Fruit fly (Drosophila melanogaster) whole organism, prepupa: ENCODE measurements around the gene CG14974.
A peak's percentile ranks its signal among the peaks of the same experiment; 100 is the strongest.

Source experiments
- Blimp-1 ChIP-seq: fragments of 200-800 bp; sonication (Bioruptor generic); optimal IDR thresholded peaks from 3 replicates; lab custom pipeline; 2017; ENCODE audit warnings: missing biosample characterization, missing genetic modification characterization, mild to moderate bottlenecking, moderate library complexity, missing genetic modification reagents
- CG11762 ChIP-seq: fragments of 200-800 bp; sonication (Bioruptor generic); optimal IDR thresholded peaks from 3 replicates; lab custom pipeline; 2016; ENCODE audit warnings: missing biosample characterization, missing genetic modification characterization; ENCODE audit not compliant: insufficient read depth
- CG31627 ChIP-seq: fragments of 200-800 bp; sonication (Bioruptor generic); optimal IDR thresholded peaks from 3 replicates; lab custom pipeline; 2016; ENCODE audit warnings: missing biosample characterization, missing genetic modification characterization
- CG3919 ChIP-seq: fragments of 200-800 bp; sonication (Bioruptor generic); optimal IDR thresholded peaks from 3 replicates; lab custom pipeline; 2016; ENCODE audit warnings: missing biosample characterization, missing genetic modification characterization
- CG6808 ChIP-seq: fragments of 200-800 bp; sonication (Bioruptor generic); optimal IDR thresholded peaks from 3 replicates; lab custom pipeline; 2017; ENCODE audit warnings: missing biosample characterization, missing genetic modification characterization, mild to moderate bottlenecking, moderate library complexity, missing genetic modification reagents
- Ets96B ChIP-seq: fragments of 200-800 bp; optimal IDR thresholded peaks from 2 replicates; lab custom pipeline; 2019; ENCODE audit warnings: missing biosample characterization, mild to moderate bottlenecking, missing genetic modification characterization, moderate library complexity
- Hr39 ChIP-seq: fragments of 200-800 bp; sonication (Bioruptor generic); optimal IDR thresholded peaks from 2 replicates; lab custom pipeline; 2016; ENCODE audit warnings: missing biosample characterization, missing genetic modification characterization
- Met ChIP-seq: fragments of 200-800 bp; sonication (Bioruptor generic); optimal IDR thresholded peaks from 3 replicates; lab custom pipeline; 2016; ENCODE audit warnings: missing biosample characterization, missing genetic modification characterization
- Sox15 ChIP-seq: fragments of 200-800 bp; sonication (Bioruptor generic); optimal IDR thresholded peaks from 3 replicates; lab custom pipeline; 2016; ENCODE audit warnings: missing biosample characterization, missing genetic modification characterization
- lz ChIP-seq: fragments of 200-800 bp; sonication (Bioruptor generic); optimal IDR thresholded peaks from 3 replicates; lab custom pipeline; 2016; ENCODE audit warnings: missing biosample characterization, missing genetic modification characterization
- net ChIP-seq: fragments of 200-800 bp; sonication (Bioruptor generic); optimal IDR thresholded peaks from 3 replicates; lab custom pipeline; 2016; ENCODE audit warnings: missing biosample characterization, missing genetic modification characterization
- pdm3 ChIP-seq: fragments of 200-800 bp; sonication (Bioruptor generic); optimal IDR thresholded peaks from 3 replicates; lab custom pipeline; 2016; ENCODE audit warnings: missing biosample characterization, missing genetic modification characterization

DNA sequence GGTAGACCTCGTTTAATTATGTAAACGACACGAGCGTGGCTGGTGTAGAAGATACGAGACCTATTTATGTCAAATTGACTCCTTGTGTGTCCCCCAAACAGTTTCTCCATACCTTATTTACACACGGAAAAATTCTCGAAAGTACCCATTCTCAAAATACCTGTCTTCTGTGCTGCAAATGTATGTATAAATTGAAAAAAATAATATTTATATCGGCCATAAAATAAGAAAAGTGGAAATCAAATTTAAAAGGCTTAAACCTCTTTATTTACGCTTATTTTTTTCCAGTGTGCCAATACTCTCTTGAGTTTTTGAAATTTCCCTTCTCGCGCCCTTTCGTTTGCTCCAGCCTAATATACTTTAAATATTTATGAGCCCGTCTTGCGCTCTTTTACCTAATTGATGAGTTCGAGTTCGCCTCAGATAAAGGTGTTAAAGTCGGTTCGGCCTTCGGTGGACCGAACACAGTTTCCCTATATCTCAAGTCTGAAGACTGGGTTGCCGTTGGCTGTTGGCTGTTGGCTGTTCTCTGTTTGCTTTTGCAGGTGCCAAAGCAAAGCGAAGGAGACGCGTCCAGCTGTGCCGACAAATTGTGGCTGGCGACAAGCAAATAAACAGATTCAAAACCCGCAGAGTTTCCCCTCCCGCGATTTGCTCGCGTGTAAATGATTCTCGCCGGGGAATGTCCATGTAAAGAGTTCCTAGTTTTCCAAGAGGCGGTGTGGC is 17.9 kb upstream of the CG14974 start:
- TF ChIP-seq Met (GFP tag; lab: Kevin White, UChicago), result peak; percentile 52
- TF ChIP-seq CG31627 (GFP tag; lab: Kevin White, UChicago), result peak; percentile 45
- TF ChIP-seq Blimp-1 (GFP tag; lab: Kevin White, UChicago), result no peak
- TF ChIP-seq CG6808, result no peak
- TF ChIP-seq Hr39 (GFP tag; lab: Kevin White, UChicago), result peak; percentile 43
- TF ChIP-seq CG3919 (GFP tag; lab: Kevin White, UChicago), result no peak
- peak; percentile 25 for TF ChIP-seq lz
- no peak for TF ChIP-seq CG11762
- peak; percentile 1 for TF ChIP-seq Sox15
- TF ChIP-seq pdm3 (GFP tag; lab: Kevin White, UChicago), result peak; percentile 37
- peak; percentile 16 for TF ChIP-seq net
- no peak for TF ChIP-seq Ets96B
